Fruit fly (Drosophila melanogaster): ENCODE data around the gene ppk24.

Gene ppk24

DNA sequence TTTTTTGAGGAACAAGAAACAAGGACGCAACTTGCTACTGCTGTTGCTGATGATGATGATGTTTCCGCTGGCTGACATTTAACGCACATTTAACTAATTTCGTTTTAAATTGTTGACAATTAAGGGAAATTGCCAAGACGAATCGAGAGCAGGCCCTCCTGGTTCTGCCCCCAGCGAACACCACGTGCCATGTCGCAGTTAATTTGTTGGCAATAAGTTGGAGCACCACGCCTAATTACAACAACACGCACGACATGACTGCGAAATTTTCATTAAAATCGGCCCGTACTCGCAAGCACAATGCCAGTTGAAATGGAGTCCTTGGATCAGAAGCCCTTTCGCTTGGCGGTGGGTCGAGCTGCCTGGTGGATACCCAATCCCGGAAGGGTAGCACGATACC lies at the start of gene ppk24:
Gene ppk24, plus strand, starts transcription at position 301 of the 400 bp plus-strand sequence.
- TF ChIP-seq Clk (GFP tag; optimal IDR thresholded peaks at IDR 0.05) (no peak), CG7045 (GFP tag; optimal IDR thresholded peaks at IDR 0.05) (no peak), CG5204 (GFP tag; optimal IDR thresholded peaks at IDR 0.05) (no peak), CG33017 (tag; optimal IDR thresholded peaks at IDR 0.05) (no peak)

DNA sequence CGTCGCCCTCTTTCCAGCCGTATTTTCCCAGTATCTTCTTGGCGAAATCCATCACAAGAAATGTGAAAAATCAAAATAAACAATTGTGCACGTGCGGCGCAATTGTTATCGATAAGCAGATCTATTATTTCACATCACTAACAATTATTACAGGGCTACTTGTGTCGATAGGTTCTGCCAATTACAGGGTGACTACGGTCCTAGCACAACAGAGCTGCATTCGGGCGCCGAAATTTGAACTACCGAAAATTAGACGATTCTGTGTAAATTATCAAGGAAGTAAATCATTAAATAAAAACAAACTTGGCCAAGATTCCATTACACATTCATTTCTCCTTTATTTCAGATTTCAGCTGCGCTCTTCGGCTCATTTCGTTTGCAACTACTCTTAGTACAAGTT lies 49.7 kb upstream of the ppk24 start, which contains the start of gene CG15561:
Gene CG15561, minus strand, starts transcription at position 113 of the 400 bp plus-strand sequence.
- peak; percentile 39 for TF ChIP-seq pad (GFP tag; optimal IDR thresholded peaks at IDR 0.05)
- peak; percentile 28 for TF ChIP-seq cic (GFP tag; optimal IDR thresholded peaks at IDR 0.05)
- TF ChIP-seq CG14711 (tag; optimal IDR thresholded peaks at IDR 0.05) = peak; percentile 34
- TF ChIP-seq Clk (GFP tag; optimal IDR thresholded peaks at IDR 0.05) = no peak
- no peak for TF ChIP-seq CG7045 (GFP tag; optimal IDR thresholded peaks at IDR 0.05)
- TF ChIP-seq CG7101 (tag; optimal IDR thresholded peaks at IDR 0.05) = peak; percentile 46
- no peak for TF ChIP-seq ovo (GFP tag; optimal IDR thresholded peaks at IDR 0.05)
- TF ChIP-seq tj (GFP tag; optimal IDR thresholded peaks at IDR 0.05) = peak; percentile 21
- no peak for TF ChIP-seq toe (GFP tag; optimal IDR thresholded peaks at IDR 0.05)
- TF ChIP-seq CG33017 (tag; optimal IDR thresholded peaks at IDR 0.05) = no peak
- peak; percentile 23 for TF ChIP-seq CG1620 (GFP tag; optimal IDR thresholded peaks at IDR 0.05)
- no peak for TF ChIP-seq CG5204 (GFP tag; optimal IDR thresholded peaks at IDR 0.05)
- TF ChIP-seq kay (GFP tag; ENCODE audit: borderline replicate concordance) = no peak
- TF ChIP-seq cnc (optimal IDR thresholded peaks at IDR 0.05) = no peak
- peak; percentile 60 for TF ChIP-seq Crg-1 (GFP tag; optimal IDR thresholded peaks at IDR 0.05)
- no peak for TF ChIP-seq Hr96 (GFP tag; optimal IDR thresholded peaks at IDR 0.05)
- no peak for TF ChIP-seq CG12768 (GFP tag; optimal IDR thresholded peaks at IDR 0.05)
- peak; percentile 100 for TF ChIP-seq Mnt (GFP tag; optimal IDR thresholded peaks at IDR 0.05)
- TF ChIP-seq bab1 (GFP tag; optimal IDR thresholded peaks at IDR 0.05) = peak; percentile 86
- TF ChIP-seq CG11617 (GFP tag; optimal IDR thresholded peaks at IDR 0.05) = no peak

DNA sequence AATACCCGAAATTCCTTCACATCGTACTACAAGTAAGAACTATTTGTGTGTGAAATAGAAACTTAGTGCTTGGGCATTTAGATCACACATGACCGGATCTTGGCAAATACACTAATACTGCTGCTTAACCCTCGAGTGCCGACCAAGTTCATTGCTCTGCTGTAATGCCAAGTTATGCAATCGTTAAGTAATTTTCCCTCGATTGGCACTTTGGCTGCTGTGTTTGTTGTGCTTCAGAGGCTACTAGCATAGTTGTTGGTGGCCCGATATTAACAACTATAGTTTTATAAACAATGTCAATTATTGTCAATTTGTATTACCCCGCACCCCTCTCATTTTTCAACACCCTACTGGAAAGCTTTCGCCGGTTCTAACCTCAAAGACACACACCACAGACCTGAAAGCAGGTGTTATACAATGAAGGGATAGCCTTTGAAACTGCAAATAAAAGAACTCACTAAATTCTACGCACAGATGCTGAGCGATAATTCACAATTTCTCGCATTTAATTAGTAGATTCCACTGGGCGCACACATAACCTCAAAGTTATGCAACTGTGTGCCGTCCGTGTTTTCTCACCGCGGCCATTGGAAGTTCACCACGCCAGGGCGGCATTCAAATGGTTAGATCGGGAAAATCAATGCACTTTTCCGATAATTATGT lies 47.2 kb upstream of the ppk24 start:
- TF ChIP-seq CG14711 (tag; optimal IDR thresholded peaks at IDR 0.05) (no peak), CG12768 (GFP tag; optimal IDR thresholded peaks at IDR 0.05) (peak; percentile 56), bab1 (GFP tag; optimal IDR thresholded peaks at IDR 0.05) (peak; percentile 42), CG7045 (GFP tag; optimal IDR thresholded peaks at IDR 0.05) (no peak), kay (GFP tag; ENCODE audit: borderline replicate concordance) (no peak), toe (GFP tag; optimal IDR thresholded peaks at IDR 0.05) (no peak), tj (GFP tag; optimal IDR thresholded peaks at IDR 0.05) (peak; percentile 35), Crg-1 (GFP tag; optimal IDR thresholded peaks at IDR 0.05) (peak; percentile 21), CG7101 (tag; optimal IDR thresholded peaks at IDR 0.05) (peak; percentile 0), cic (GFP tag; optimal IDR thresholded peaks at IDR 0.05) (peak; percentile 37), CG33017 (tag; optimal IDR thresholded peaks at IDR 0.05) (peak; percentile 37), Mnt (GFP tag; optimal IDR thresholded peaks at IDR 0.05) (peak; percentile 71), cnc (optimal IDR thresholded peaks at IDR 0.05) (no peak), CG11617 (GFP tag; optimal IDR thresholded peaks at IDR 0.05) (peak; percentile 64), Hr96 (GFP tag; optimal IDR thresholded peaks at IDR 0.05) (no peak), ovo (GFP tag; optimal IDR thresholded peaks at IDR 0.05) (peak; percentile 49), pad (GFP tag; optimal IDR thresholded peaks at IDR 0.05) (peak; percentile 34), CG1620 (GFP tag; optimal IDR thresholded peaks at IDR 0.05) (peak; percentile 7), CG5204 (GFP tag; optimal IDR thresholded peaks at IDR 0.05) (no peak), Clk (GFP tag; optimal IDR thresholded peaks at IDR 0.05) (peak; percentile 15)

DNA sequence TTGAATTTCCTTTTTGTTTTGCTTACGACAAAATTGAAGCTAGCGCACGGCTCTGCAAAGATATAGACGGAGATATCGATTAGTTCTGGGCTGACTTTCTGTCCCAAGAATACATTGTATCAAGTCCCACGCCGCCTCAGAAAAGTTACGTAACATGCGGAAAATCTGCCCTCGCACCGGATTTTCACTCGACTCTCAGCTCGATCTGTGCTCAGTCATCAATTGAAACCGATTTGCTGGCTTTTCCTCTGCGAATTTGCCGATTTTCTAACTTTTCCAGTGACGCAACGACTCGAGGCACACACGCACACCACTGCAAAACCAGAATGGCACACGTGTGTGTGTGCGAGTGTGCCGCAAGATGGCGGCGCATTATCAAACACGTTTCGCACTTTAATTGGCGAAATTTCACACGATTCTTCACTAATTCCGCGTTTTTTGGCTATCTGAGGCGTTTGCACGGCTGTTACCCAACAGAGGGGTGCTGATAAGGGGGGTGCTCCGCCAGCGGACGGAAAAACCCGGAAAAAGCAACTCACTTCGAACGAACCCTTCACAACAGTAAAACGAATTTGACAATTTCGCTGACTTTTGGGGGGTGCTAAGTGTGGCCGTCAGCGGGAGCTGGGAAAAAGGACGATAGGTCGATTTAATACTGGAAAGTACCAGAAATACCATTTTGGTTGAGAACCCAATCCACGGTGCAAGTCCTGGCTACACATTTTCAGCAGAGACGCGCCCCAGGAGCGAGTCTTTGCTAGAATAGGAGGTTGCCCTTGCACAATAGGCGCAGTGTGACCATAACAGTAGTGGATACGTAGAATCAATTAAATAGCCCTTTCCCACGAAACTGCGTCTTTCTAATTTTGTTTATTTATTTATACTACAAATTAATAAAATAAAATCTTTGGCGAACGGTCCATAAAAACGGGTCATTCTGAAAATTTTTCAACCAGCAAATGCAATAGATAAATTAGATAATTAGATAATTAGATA lies 46.2 kb upstream of the ppk24 start, which contains the start of gene ATPsynC:
Gene ATPsynC, minus strand, starts transcription at position 634 of the 996 bp plus-strand sequence.
- peak; percentile 90 for TF ChIP-seq Mnt (GFP tag; optimal IDR thresholded peaks at IDR 0.05)
- peak; percentile 40 for TF ChIP-seq CG1620 (GFP tag; optimal IDR thresholded peaks at IDR 0.05)
- no peak for TF ChIP-seq Hr96 (GFP tag; optimal IDR thresholded peaks at IDR 0.05)
- no peak for TF ChIP-seq cnc (optimal IDR thresholded peaks at IDR 0.05)
- TF ChIP-seq CG33017 (tag; optimal IDR thresholded peaks at IDR 0.05) = peak; percentile 39
- no peak for TF ChIP-seq kay (GFP tag; ENCODE audit: borderline replicate concordance)
- TF ChIP-seq tj (GFP tag; optimal IDR thresholded peaks at IDR 0.05) = peak; percentile 67
- TF ChIP-seq CG14711 (tag; optimal IDR thresholded peaks at IDR 0.05) = peak; percentile 9
- peak; percentile 79 for TF ChIP-seq bab1 (GFP tag; optimal IDR thresholded peaks at IDR 0.05)
- peak; percentile 67 for TF ChIP-seq CG12768 (GFP tag; optimal IDR thresholded peaks at IDR 0.05)
- TF ChIP-seq CG11617 (GFP tag; optimal IDR thresholded peaks at IDR 0.05) = no peak
- TF ChIP-seq Clk (GFP tag; optimal IDR thresholded peaks at IDR 0.05) = no peak
- TF ChIP-seq cic (GFP tag; optimal IDR thresholded peaks at IDR 0.05) = peak; percentile 69
- TF ChIP-seq ovo (GFP tag; optimal IDR thresholded peaks at IDR 0.05) = no peak
- no peak for TF ChIP-seq toe (GFP tag; optimal IDR thresholded peaks at IDR 0.05)
- peak; percentile 16 for TF ChIP-seq Crg-1 (GFP tag; optimal IDR thresholded peaks at IDR 0.05)
- TF ChIP-seq CG7045 (GFP tag; optimal IDR thresholded peaks at IDR 0.05) = peak; percentile 41
- peak; percentile 49 for TF ChIP-seq pad (GFP tag; optimal IDR thresholded peaks at IDR 0.05)
- no peak for TF ChIP-seq CG5204 (GFP tag; optimal IDR thresholded peaks at IDR 0.05)
- peak; percentile 60 for TF ChIP-seq CG7101 (tag; optimal IDR thresholded peaks at IDR 0.05)
